Fruit fly (Drosophila melanogaster) whole organism, adult: ENCODE data around the gene SP.

Experiments
- CG11617 ChIP-seq: fragments of 200-800 bp; sonication (Bioruptor generic); optimal IDR thresholded peaks from 2 replicates; lab custom pipeline; 2017; ENCODE audit warnings: mild to moderate bottlenecking, missing biosample characterization, missing genetic modification reagents, missing genetic modification characterization
- CG12768 ChIP-seq: fragments of 200-800 bp; sonication (Bioruptor generic); optimal IDR thresholded peaks from 2 replicates; lab custom pipeline; 2017; ENCODE audit warnings: missing biosample characterization, missing genetic modification characterization, mild to moderate bottlenecking, moderate library complexity, missing genetic modification reagents
- CG14711 ChIP-seq: fragments of 200-800 bp; sonication (Bioruptor generic); optimal IDR thresholded peaks from 2 replicates; lab custom pipeline; 2018; ENCODE audit warnings: missing biosample characterization, mild to moderate bottlenecking, missing genetic modification characterization, moderate library complexity
- CG1620 ChIP-seq: fragments of 200-800 bp; sonication (Bioruptor generic); optimal IDR thresholded peaks from 2 replicates; lab custom pipeline; 2016; ENCODE audit warnings: missing biosample characterization, missing genetic modification characterization
- CG33017 ChIP-seq: fragments of 200-800 bp; sonication (Bioruptor generic); optimal IDR thresholded peaks from 2 replicates; lab custom pipeline; 2018; ENCODE audit warnings: missing biosample characterization, mild to moderate bottlenecking, missing genetic modification characterization, moderate library complexity
- CG5204 ChIP-seq: fragments of 200-800 bp; sonication (Bioruptor generic); optimal IDR thresholded peaks from 2 replicates; lab custom pipeline; 2016; ENCODE audit warnings: missing biosample characterization, missing genetic modification characterization
- CG7045 ChIP-seq: fragments of 200-800 bp; sonication (Bioruptor generic); optimal IDR thresholded peaks from 2 replicates; lab custom pipeline; 2017; ENCODE audit warnings: missing biosample characterization, mild to moderate bottlenecking, missing genetic modification characterization
- CG7101 ChIP-seq: fragments of 200-800 bp; sonication (Bioruptor generic); optimal IDR thresholded peaks from 2 replicates; lab custom pipeline; 2018; ENCODE audit warnings: missing biosample characterization, mild to moderate bottlenecking, missing genetic modification characterization, moderate library complexity
- Clk ChIP-seq: fragments of 200-800 bp; sonication (Bioruptor generic); optimal IDR thresholded peaks from 2 replicates; lab custom pipeline; 2017; ENCODE audit warnings: missing biosample characterization, missing genetic modification characterization
- Crg-1 ChIP-seq: fragments of 200-800 bp; sonication (Bioruptor generic); optimal IDR thresholded peaks from 2 replicates; lab custom pipeline; 2016; ENCODE audit warnings: missing biosample characterization, missing genetic modification characterization
- Hr96 ChIP-seq: fragments of 200-800 bp; sonication (Bioruptor generic); optimal IDR thresholded peaks from 2 replicates; lab custom pipeline; 2016; ENCODE audit warnings: missing biosample characterization, missing genetic modification characterization
- Mnt ChIP-seq: fragments of 200-800 bp; sonication (Bioruptor generic); optimal IDR thresholded peaks from 2 replicates; lab custom pipeline; 2016; ENCODE audit warnings: missing biosample characterization, mild to moderate bottlenecking, missing genetic modification characterization
- bab1 ChIP-seq: fragments of 200-800 bp; sonication (Bioruptor generic); optimal IDR thresholded peaks from 3 replicates; lab custom pipeline; 2019; ENCODE audit warnings: missing biosample characterization, mild to moderate bottlenecking, missing genetic modification characterization, moderate library complexity
- cic ChIP-seq: fragments of 200-800 bp; sonication (Bioruptor generic); optimal IDR thresholded peaks from 2 replicates; lab custom pipeline; 2017; ENCODE audit warnings: missing biosample characterization, mild to moderate bottlenecking, missing genetic modification characterization, moderate library complexity
- cnc ChIP-seq, 2 experiments: fragments of >200 bp; optimal IDR thresholded peaks; 2 replicates each; lab custom pipeline; 2017
- kay ChIP-seq: fragments of 200-800 bp; sonication (Bioruptor generic); peaks from one replicate; lab custom pipeline; 2016; ENCODE audit warnings: missing biosample characterization, missing genetic modification characterization, borderline replicate concordance
- ovo ChIP-seq: fragments of 200-800 bp; sonication (Bioruptor generic); optimal IDR thresholded peaks from 2 replicates; lab custom pipeline; 2016; ENCODE audit warnings: missing biosample characterization, missing genetic modification characterization
- pad ChIP-seq: fragments of 200-800 bp; sonication (Bioruptor generic); optimal IDR thresholded peaks from 3 replicates; lab custom pipeline; 2017; ENCODE audit warnings: missing biosample characterization, missing genetic modification characterization, mild to moderate bottlenecking, moderate library complexity, missing genetic modification reagents
- tj ChIP-seq: fragments of 200-800 bp; sonication (Bioruptor generic); optimal IDR thresholded peaks from 3 replicates; lab custom pipeline; 2017; ENCODE audit warnings: missing biosample characterization, mild to moderate bottlenecking, missing genetic modification characterization, moderate library complexity
- toe ChIP-seq: fragments of 200-800 bp; sonication (Bioruptor generic); optimal IDR thresholded peaks from 2 replicates; lab custom pipeline; 2016; ENCODE audit warnings: missing biosample characterization, missing genetic modification characterization

SP gene

dm6 chr3L:13301335-13301734, at the start of gene SP:
TSS of gene SP (plus strand) at chr3L:13301635.
- no peak for TF ChIP-seq cic (GFP tag; lab: Kevin White, UChicago)
- no peak for TF ChIP-seq CG5204 (GFP tag; lab: Kevin White, UChicago)
- TF ChIP-seq cnc (optimal IDR thresholded peaks at IDR 0.05; lab: Kevin White, UChicago): no peak
- TF ChIP-seq CG33017: no peak
- no peak for TF ChIP-seq CG14711
- no peak for TF ChIP-seq pad
- TF ChIP-seq tj: no peak
- TF ChIP-seq CG11617 (GFP tag; lab: Kevin White, UChicago): no peak
- no peak for TF ChIP-seq toe
- no peak for TF ChIP-seq CG12768
- TF ChIP-seq Clk (GFP tag; lab: Kevin White, UChicago): no peak
- no peak for TF ChIP-seq Hr96 (GFP tag; lab: Kevin White, UChicago)
- TF ChIP-seq CG7045 (GFP tag; lab: Kevin White, UChicago): no peak
- no peak for TF ChIP-seq kay (GFP tag; lab: Kevin White, UChicago)
- no peak for TF ChIP-seq bab1 (GFP tag; lab: Kevin White, UChicago)
- no peak for TF ChIP-seq CG1620 (GFP tag; lab: Kevin White, UChicago)
- no peak for TF ChIP-seq ovo (GFP tag; lab: Kevin White, UChicago)
- TF ChIP-seq CG7101 (tag; lab: Kevin White, UChicago): no peak
- no peak for TF ChIP-seq Mnt (GFP tag; lab: Kevin White, UChicago)

- no peak for TF ChIP-seq CG7101 (tag; lab: Kevin White, UChicago)
- TF ChIP-seq tj: peak; percentile 82
Measured at dm6 chr3L:13251786-13252185, 49.6 kb upstream of the SP start.

- TF ChIP-seq CG7101 (tag; lab: Kevin White, UChicago) (no peak), pad (no peak), CG7045 (GFP tag; lab: Kevin White, UChicago) (no peak), CG12768 (no peak), CG11617 (GFP tag; lab: Kevin White, UChicago) (no peak), CG1620 (GFP tag; lab: Kevin White, UChicago) (no peak), Hr96 (GFP tag; lab: Kevin White, UChicago) (no peak), toe (no peak), ovo (GFP tag; lab: Kevin White, UChicago) (no peak), Crg-1 (GFP tag; lab: Kevin White, UChicago) (no peak), Mnt (GFP tag; lab: Kevin White, UChicago) (no peak), cic (GFP tag; lab: Kevin White, UChicago) (no peak)
Measured at dm6 chr3L:13252952-13253478, 48.4 kb upstream of the SP start.

dm6 chr3L:13254274-13254673, 47.2 kb upstream of the SP start:
- TF ChIP-seq pad: no peak
- no peak for TF ChIP-seq Mnt (GFP tag; lab: Kevin White, UChicago)
- TF ChIP-seq cic (GFP tag; lab: Kevin White, UChicago): no peak

- TF ChIP-seq Crg-1 (GFP tag; lab: Kevin White, UChicago): no peak
- peak; percentile 56 for TF ChIP-seq tj
Measured at dm6 chr3L:13255393-13256078, 45.9 kb upstream of the SP start.

dm6 chr3L:13256159-13256558, 45.3 kb upstream of the SP start:
- TF ChIP-seq Hr96 (GFP tag; lab: Kevin White, UChicago): no peak
- TF ChIP-seq CG14711: no peak
- no peak for TF ChIP-seq cic (GFP tag; lab: Kevin White, UChicago)

dm6 chr3L:13259617-13260016, 41.8 kb upstream of the SP start:
- TF ChIP-seq cnc (optimal IDR thresholded peaks at IDR 0.05; lab: Kevin White, UChicago) (no peak), Hr96 (GFP tag; lab: Kevin White, UChicago) (no peak), Mnt (GFP tag; lab: Kevin White, UChicago) (no peak), CG33017 (no peak), ovo (GFP tag; lab: Kevin White, UChicago) (no peak), bab1 (GFP tag; lab: Kevin White, UChicago) (no peak), CG7045 (GFP tag; lab: Kevin White, UChicago) (no peak), CG14711 (no peak), CG12768 (no peak), toe (no peak), CG7101 (tag; lab: Kevin White, UChicago) (no peak), CG1620 (GFP tag; lab: Kevin White, UChicago) (no peak), kay (GFP tag; lab: Kevin White, UChicago) (no peak), Crg-1 (GFP tag; lab: Kevin White, UChicago) (no peak), tj (no peak), CG11617 (GFP tag; lab: Kevin White, UChicago) (no peak)
